Worm (Caenorhabditis elegans): ENCODE measurements around the gene C27F2.4.
A peak's percentile ranks its signal among the peaks of the same experiment; 100 is the strongest.

ce11 chrIII:4948631-4949030 lies 11.5 kb downstream of the C27F2.4 start:
- TF ChIP-seq hnd-1 (tag; optimal IDR thresholded peaks at IDR 0.05) (no peak), ama-1 (optimal IDR thresholded peaks at IDR 0.05) (no peak), B0310.2 (tag; optimal IDR thresholded peaks at IDR 0.05) (peak; percentile 21), aly-1 (tag; optimal IDR thresholded peaks at IDR 0.05) (peak; percentile 57), hmg-4 (GFP tag; optimal IDR thresholded peaks at IDR 0.05) (peak; percentile 71), F13C5.2 (tag; optimal IDR thresholded peaks at IDR 0.05) (peak; percentile 28), ets-7 (tag; optimal IDR thresholded peaks at IDR 0.05) (no peak), sea-1 (GFP tag; conservative IDR thresholded peaks at IDR 0.05) (0 out of 2 replicates have a peak, but pooled peaks have one; percentile 25), tbx-11 (GFP tag; IDR thresholded peaks at IDR 0.05) (no peak), tbx-37 (GFP tag; conservative IDR thresholded peaks at IDR 0.05) (no peak), ceh-13 (GFP tag; optimal IDR thresholded peaks at IDR 0.05) (no peak), scrt-1 (GFP tag; IDR thresholded peaks at IDR 0.05) (no peak)
